Worm (Caenorhabditis elegans) whole organism, L1 larva: Measurements from ENCODE around the gene stim-1.

Source experiments
- C04F5.9 ChIP-seq: sonication (generic microtip); optimal IDR thresholded peaks from 2 replicates; lab custom pipeline; 2016; ENCODE audit warnings: missing genetic modification characterization, missing compliant biosample characterization
- alr-1 ChIP-seq: fragments of 200-800 bp; sonication (Bioruptor generic); optimal IDR thresholded peaks from 2 replicates; lab custom pipeline; 2018; ENCODE audit warnings: borderline replicate concordance, mild to moderate bottlenecking, missing genetic modification characterization, missing compliant biosample characterization
- aly-2 ChIP-seq: fragments of 150-350 bp; optimal IDR thresholded peaks from 2 replicates; lab custom pipeline; 2014; ENCODE audit warnings: missing biosample characterization, missing genetic modification characterization
- ama-1 ChIP-seq: fragments of 150-350 bp; optimal IDR thresholded peaks from 2 replicates; lab custom pipeline; 2014
- ceh-88 ChIP-seq: fragments of 200-800 bp; sonication (Bioruptor generic); IDR thresholded peaks from 2 replicates; pipeline ENCODE4 v1.3.6; 2022; ENCODE audit warnings: missing genetic modification characterization, missing compliant biosample characterization
- ceh-90 ChIP-seq: sonication (generic microtip); optimal IDR thresholded peaks from 2 replicates; lab custom pipeline; 2016; ENCODE audit warnings: missing genetic modification characterization, missing compliant biosample characterization
- dpl-1 ChIP-seq, 3 experiments: fragments of 150-350 bp in 2 of 3; sonication (generic microtip) in 1 of 3; optimal IDR thresholded peaks; 2 replicates each; lab custom pipeline; 2014 to 2017; ENCODE audit warnings: missing biosample characterization in 3 of 3, missing genetic modification characterization in 3 of 3, missing genetic modification reagents in 3 of 3
- dsc-1 ChIP-seq: sonication (generic microtip); optimal IDR thresholded peaks from 2 replicates; lab custom pipeline; 2016; ENCODE audit warnings: mild to moderate bottlenecking, missing genetic modification characterization, missing compliant biosample characterization
- efl-1 ChIP-seq, 4 experiments: fragments of 150-350 bp; optimal IDR thresholded peaks in 3 of 4; peaks in 1 of 4; 1 replicate in 1 of 4; 2 replicates in 3 of 4; lab custom pipeline; 2014; ENCODE audit warnings: missing biosample characterization in 2 of 4, missing genetic modification characterization in 2 of 4, missing genetic modification reagents in 2 of 4
- elt-2 ChIP-seq: sonication (generic microtip); optimal IDR thresholded peaks from 2 replicates; lab custom pipeline; 2016; ENCODE audit warnings: missing genetic modification characterization, mild to moderate bottlenecking, inconsistent platforms, missing compliant biosample characterization, missing genetic modification reagents
- ets-5 ChIP-seq: fragments of 200-800 bp; sonication (Bioruptor generic); IDR thresholded peaks from 2 replicates; pipeline ENCODE4 v1.3.6; 2022; ENCODE audit warnings: missing genetic modification characterization, missing compliant biosample characterization
- fkh-10 ChIP-seq: sonication (generic microtip); optimal IDR thresholded peaks from 2 replicates; lab custom pipeline; 2017; ENCODE audit warnings: missing biosample characterization, missing genetic modification reagents, missing genetic modification characterization
- fkh-4 ChIP-seq: sonication (generic microtip); optimal IDR thresholded peaks from 2 replicates; lab custom pipeline; 2016; ENCODE audit warnings: missing compliant biosample characterization, missing genetic modification characterization, borderline replicate concordance
- grh-1 ChIP-seq: fragments of 200-800 bp; sonication (Bioruptor generic); IDR thresholded peaks from 2 replicates; pipeline ENCODE4 v1.3.6; 2022; ENCODE audit warnings: missing genetic modification reagents, missing genetic modification characterization, missing compliant biosample characterization
- irx-1 ChIP-seq: sonication (generic microtip); optimal IDR thresholded peaks from 2 replicates; lab custom pipeline; 2016; ENCODE audit warnings: missing genetic modification characterization, missing compliant biosample characterization
- jun-1 ChIP-seq: fragments of 150-350 bp; optimal IDR thresholded peaks from 2 replicates; lab custom pipeline; 2014; ENCODE audit warnings: missing biosample characterization, missing genetic modification reagents, missing genetic modification characterization
- lin-14 ChIP-seq: fragments of 200-800 bp; sonication (Bioruptor generic); optimal IDR thresholded peaks from 2 replicates; lab custom pipeline; 2018; ENCODE audit warnings: mild to moderate bottlenecking, missing genetic modification characterization, moderate library complexity, missing compliant biosample characterization
- lin-15B ChIP-seq: fragments of 150-350 bp; sonication (generic microtip); optimal IDR thresholded peaks from 3 replicates; lab custom pipeline; 2014; ENCODE audit warnings: missing biosample characterization, missing genetic modification characterization
- lir-3 ChIP-seq: sonication (generic microtip); optimal IDR thresholded peaks from 2 replicates; lab custom pipeline; 2016; ENCODE audit warnings: mild to moderate bottlenecking, missing genetic modification characterization, moderate library complexity, missing compliant biosample characterization; ENCODE audit not compliant: poor library complexity
- lsy-2 ChIP-seq, 2 experiments: fragments of 150-350 bp; optimal IDR thresholded peaks; 2 replicates each; lab custom pipeline; 2014; ENCODE audit warnings: missing biosample characterization in 2 of 2, missing genetic modification characterization in 2 of 2
- mab-9 ChIP-seq: fragments of 200-800 bp; sonication (Bioruptor generic); IDR thresholded peaks from 2 replicates; pipeline ENCODE4 v1.3.6; 2022; ENCODE audit warnings: missing genetic modification reagents, missing genetic modification characterization, missing compliant biosample characterization
- mef-2 ChIP-seq: fragments of 150-350 bp; optimal IDR thresholded peaks from 2 replicates; lab custom pipeline; 2014; ENCODE audit warnings: missing biosample characterization, missing genetic modification characterization
- mep-1 ChIP-seq: fragments of 150-350 bp; optimal IDR thresholded peaks from 2 replicates; lab custom pipeline; 2014; ENCODE audit warnings: missing biosample characterization, missing genetic modification characterization
- nhr-20 ChIP-seq: sonication (generic microtip); optimal IDR thresholded peaks from 2 replicates; lab custom pipeline; 2016; ENCODE audit warnings: mild to moderate bottlenecking, missing genetic modification characterization, missing compliant biosample characterization
- nhr-77 ChIP-seq: fragments of 150-350 bp; optimal IDR thresholded peaks from 2 replicates; lab custom pipeline; 2014; ENCODE audit warnings: missing biosample characterization, missing genetic modification characterization
- nhr-84 ChIP-seq: sonication (generic microtip); optimal IDR thresholded peaks from 2 replicates; lab custom pipeline; 2017; ENCODE audit warnings: missing biosample characterization, missing genetic modification characterization
- nhr-85 ChIP-seq: sonication (generic microtip); peaks from one replicate; lab custom pipeline; 2016; ENCODE audit warnings: missing genetic modification characterization, inconsistent platforms, missing compliant biosample characterization
- pag-3 ChIP-seq: sonication (generic microtip); optimal IDR thresholded peaks from 2 replicates; lab custom pipeline; 2017; ENCODE audit warnings: missing genetic modification characterization, mild to moderate bottlenecking, missing compliant biosample characterization, antibody characterized with exemption, borderline replicate concordance; ENCODE audit not compliant: insufficient read depth
- pqm-1 ChIP-seq: sonication (generic microtip); optimal IDR thresholded peaks from 3 replicates; lab custom pipeline; 2017; ENCODE audit warnings: missing biosample characterization, missing genetic modification characterization
- rnt-1 ChIP-seq: sonication (generic microtip); optimal IDR thresholded peaks from 2 replicates; lab custom pipeline; 2016; ENCODE audit warnings: mild to moderate bottlenecking, missing genetic modification characterization, moderate library complexity, missing compliant biosample characterization
- skn-1 ChIP-seq: fragments of 150-350 bp; optimal IDR thresholded peaks from 2 replicates; lab custom pipeline; 2014; ENCODE audit warnings: missing biosample characterization, missing genetic modification characterization
- snpc-4 ChIP-seq: fragments of 150-350 bp; optimal IDR thresholded peaks from 2 replicates; lab custom pipeline; 2014; ENCODE audit warnings: missing biosample characterization, missing genetic modification characterization
- snu-23 ChIP-seq: sonication (generic microtip); optimal IDR thresholded peaks from 2 replicates; lab custom pipeline; 2016; ENCODE audit warnings: missing genetic modification characterization, missing compliant biosample characterization
- sptf-1 ChIP-seq: fragments of 150-350 bp; optimal IDR thresholded peaks from 2 replicates; lab custom pipeline; 2014; ENCODE audit warnings: missing biosample characterization, missing genetic modification characterization
- tbx-2 ChIP-seq: sonication (generic microtip); optimal IDR thresholded peaks from 2 replicates; lab custom pipeline; 2016; ENCODE audit warnings: missing genetic modification characterization, missing compliant biosample characterization
- tlp-1 ChIP-seq: fragments of 150-350 bp; optimal IDR thresholded peaks from 2 replicates; lab custom pipeline; 2014; ENCODE audit warnings: missing biosample characterization, missing genetic modification characterization
- unc-86 ChIP-seq: sonication (generic microtip); optimal IDR thresholded peaks from 2 replicates; lab custom pipeline; 2016; ENCODE audit warnings: missing genetic modification characterization, missing compliant biosample characterization
- unc-98 ChIP-seq: fragments of 200-800 bp; sonication (Bioruptor generic); IDR thresholded peaks from 2 replicates; pipeline ENCODE4 v1.3.6; 2022; ENCODE audit warnings: missing genetic modification characterization, missing compliant biosample characterization
- zag-1 ChIP-seq: fragments of 150-350 bp; optimal IDR thresholded peaks from 2 replicates; lab custom pipeline; 2014; ENCODE audit warnings: missing biosample characterization, missing genetic modification characterization
- ztf-4 ChIP-seq: fragments of 150-350 bp; optimal IDR thresholded peaks from 2 replicates; lab custom pipeline; 2014; ENCODE audit warnings: missing biosample characterization, missing genetic modification characterization

The stim-1 gene

ce11 chrIII:385068-385467 lies 33.5 kb downstream of the stim-1 start:
- TF ChIP-seq fkh-10 (GFP tag; lab: Kevin White, UChicago) (no peak), tlp-1 (tag; lab: Kevin White, UChicago) (no peak), efl-1 (optimal IDR thresholded peaks at IDR 0.05; lab: Kevin White, UChicago) (no peak), efl-1 (GFP tag; optimal IDR thresholded peaks at IDR 0.05 in 1 of 2; lab: Kevin White, UChicago) (no peak), snpc-4 (tag; lab: Kevin White, UChicago) (no peak), pag-3 (no peak), ztf-4 (tag; lab: Kevin White, UChicago) (no peak), lin-15B (tag; lab: Kevin White, UChicago) (no peak), mab-9 (GFP tag; lab: Robert Waterston, UW) (no peak), pqm-1 (tag; lab: Kevin White, UChicago) (no peak), rnt-1 (tag; lab: Kevin White, UChicago) (peak; percentile 18), ets-5 (GFP tag; lab: Robert Waterston, UW) (no peak), fkh-4 (no peak), ama-1 (lab: Kevin White, UChicago) (no peak), ceh-90 (tag; lab: Kevin White, UChicago) (no peak), lir-3 (tag; lab: Kevin White, UChicago) (peak; percentile 21)
- TF ChIP-seq, all 84 proteins: peak for 2

- no peak for TF ChIP-seq elt-2 (tag; lab: Kevin White, UChicago)
- TF ChIP-seq dpl-1 (GFP tag; optimal IDR thresholded peaks at IDR 0.05; lab: Kevin White, UChicago), result no peak
- TF ChIP-seq grh-1 (GFP tag; lab: Robert Waterston, UW), result no peak
- no peak for TF ChIP-seq lsy-2 (tag; optimal IDR thresholded peaks at IDR 0.05; lab: Kevin White, UChicago)
- no peak for TF ChIP-seq lin-14
- no peak for TF ChIP-seq jun-1 (tag; lab: Kevin White, UChicago)
- TF ChIP-seq mef-2, result no peak
- no peak for TF ChIP-seq skn-1 (tag; lab: Kevin White, UChicago)
- TF ChIP-seq nhr-77 (tag; lab: Kevin White, UChicago), result no peak
- no peak for TF ChIP-seq tbx-2 (tag; lab: Kevin White, UChicago)
- TF ChIP-seq snpc-4 (tag; lab: Kevin White, UChicago), result no peak
- no peak for TF ChIP-seq alr-1 (tag; lab: Kevin White, UChicago)
- no peak for TF ChIP-seq fkh-10 (GFP tag; lab: Kevin White, UChicago)
- no peak for TF ChIP-seq nhr-20 (tag; lab: Kevin White, UChicago)
- TF ChIP-seq unc-86 (tag; lab: Kevin White, UChicago), result no peak
- TF ChIP-seq nhr-84 (tag; lab: Kevin White, UChicago), result no peak
- TF ChIP-seq irx-1, result no peak
These were observed 36.1 kb downstream of the stim-1 start, which contains the start of gene K10F12.7 for ce11 chrIII:382470-382869. TSS of gene K10F12.7 (minus strand) at chrIII:382570.

ce11 chrIII:381198-381597 lies 37.4 kb downstream of the stim-1 start, which contains the start of gene gsto-3:
TSS of gene gsto-3 (minus strand) at chrIII:381298.
- TF ChIP-seq ztf-4 (tag; lab: Kevin White, UChicago) (no peak), mep-1 (tag; lab: Kevin White, UChicago) (no peak), elt-2 (tag; lab: Kevin White, UChicago) (no peak), C04F5.9 (tag; lab: Kevin White, UChicago) (no peak), dsc-1 (no peak), nhr-85 (tag; lab: Kevin White, UChicago) (no peak), fkh-4 (no peak), mef-2 (no peak), efl-1 (optimal IDR thresholded peaks at IDR 0.05; lab: Kevin White, UChicago) (no peak), efl-1 (GFP tag; optimal IDR thresholded peaks at IDR 0.05 in 1 of 2; lab: Kevin White, UChicago) (no peak), lin-15B (tag; lab: Kevin White, UChicago) (no peak), unc-98 (GFP tag; lab: Robert Waterston, UW) (no peak), sptf-1 (no peak), aly-2 (no peak), zag-1 (no peak), ceh-88 (GFP tag; lab: Robert Waterston, UW) (no peak), snu-23 (GFP tag; lab: Kevin White, UChicago) (no peak)
